Fruit fly (Drosophila melanogaster) whole organism, embryonic: ENCODE results near the gene CG34298.

Experiments
- B-H1 ChIP-seq: fragments of 200-800 bp; sonication (Bioruptor generic); IDR thresholded peaks from 3 replicates; pipeline ENCODE4 v1.3.6; 2022; ENCODE audit warnings: missing biosample characterization, missing genetic modification characterization
- C15 ChIP-seq: fragments of 200-800 bp; sonication (Bioruptor generic); IDR thresholded peaks from 3 replicates; pipeline ENCODE4 v1.3.6; 2022; ENCODE audit warnings: missing biosample characterization, missing genetic modification characterization
- CG10147 ChIP-seq: fragments of 200-800 bp; sonication (Bioruptor generic); optimal IDR thresholded peaks from 2 replicates; lab custom pipeline; 2019; ENCODE audit warnings: missing biosample characterization, mild to moderate bottlenecking, missing genetic modification characterization, moderate library complexity
- CG10267 ChIP-seq: fragments of 200-800 bp; sonication (Bioruptor generic); optimal IDR thresholded peaks from 2 replicates; lab custom pipeline; 2018; ENCODE audit warnings: missing biosample characterization, mild to moderate bottlenecking, missing genetic modification characterization, moderate library complexity
- CG10431 ChIP-seq: fragments of 200-800 bp; sonication (Bioruptor generic); optimal IDR thresholded peaks from 3 replicates; lab custom pipeline; 2018; ENCODE audit warnings: missing biosample characterization, mild to moderate bottlenecking, missing genetic modification characterization
- CG11247 ChIP-seq: fragments of 200-800 bp; sonication (Bioruptor generic); IDR thresholded peaks from 2 replicates; pipeline ENCODE4 v1.3.6; 2022; ENCODE audit warnings: missing biosample characterization, missing genetic modification characterization
- CG13894 ChIP-seq: fragments of 200-800 bp; sonication (Bioruptor generic); optimal IDR thresholded peaks from 3 replicates; lab custom pipeline; 2018; ENCODE audit warnings: missing biosample characterization, mild to moderate bottlenecking, missing genetic modification characterization, moderate library complexity
- CG14860 ChIP-seq: fragments of 200-800 bp; sonication (Bioruptor generic); IDR thresholded peaks from 3 replicates; pipeline ENCODE4 v1.3.6; 2022; ENCODE audit warnings: missing biosample characterization, missing genetic modification characterization; ENCODE audit not compliant: partially characterized antibody
- CG15269 ChIP-seq: fragments of 200-800 bp; sonication (Bioruptor generic); optimal IDR thresholded peaks from 2 replicates; lab custom pipeline; 2018; ENCODE audit warnings: missing biosample characterization, mild to moderate bottlenecking, missing genetic modification characterization, moderate library complexity
- CG15514 ChIP-seq: fragments of 200-800 bp; sonication (Bioruptor generic); optimal IDR thresholded peaks from 3 replicates; lab custom pipeline; 2017; ENCODE audit warnings: missing biosample characterization, missing genetic modification characterization, mild to moderate bottlenecking, moderate library complexity, missing genetic modification reagents
- CG15601 ChIP-seq: fragments of 200-800 bp; sonication (Bioruptor generic); optimal IDR thresholded peaks from 3 replicates; lab custom pipeline; 2019; ENCODE audit warnings: missing biosample characterization, mild to moderate bottlenecking, missing genetic modification characterization, moderate library complexity
- CG1602 ChIP-seq: fragments of 200-800 bp; sonication (Bioruptor generic); optimal IDR thresholded peaks from 3 replicates; lab custom pipeline; 2016; ENCODE audit warnings: missing biosample characterization, missing genetic modification characterization
- CG17568 ChIP-seq: fragments of 200-800 bp; sonication (Bioruptor generic); optimal IDR thresholded peaks from 2 replicates; lab custom pipeline; 2018; ENCODE audit warnings: missing biosample characterization, mild to moderate bottlenecking, missing genetic modification characterization, moderate library complexity
- CG17802 ChIP-seq: fragments of 200-800 bp; sonication (Bioruptor generic); optimal IDR thresholded peaks from 2 replicates; lab custom pipeline; 2018; ENCODE audit warnings: missing biosample characterization, mild to moderate bottlenecking, missing genetic modification characterization, moderate library complexity
- CG18599 ChIP-seq: fragments of 200-800 bp; sonication (Bioruptor generic); optimal IDR thresholded peaks from 3 replicates; lab custom pipeline; 2017; ENCODE audit warnings: missing biosample characterization, missing genetic modification characterization, mild to moderate bottlenecking, moderate library complexity, missing genetic modification reagents
- CG2116 ChIP-seq: fragments of 200-800 bp; sonication (Bioruptor generic); optimal IDR thresholded peaks from 3 replicates; lab custom pipeline; 2018; ENCODE audit warnings: missing biosample characterization, mild to moderate bottlenecking, missing genetic modification characterization
- CG30431 ChIP-seq: fragments of 200-800 bp; sonication (Bioruptor generic); optimal IDR thresholded peaks from 2 replicates; lab custom pipeline; 2017; ENCODE audit warnings: missing biosample characterization, missing genetic modification characterization
- CG5245 ChIP-seq: fragments of 200-800 bp; sonication (Bioruptor generic); optimal IDR thresholded peaks from 3 replicates; lab custom pipeline; 2016; ENCODE audit warnings: missing biosample characterization, missing genetic modification characterization
- CG6791 ChIP-seq: fragments of 200-800 bp; sonication (Bioruptor generic); IDR thresholded peaks from 3 replicates; pipeline ENCODE4 v1.3.6; 2022; ENCODE audit warnings: missing biosample characterization, missing genetic modification characterization; ENCODE audit not compliant: partially characterized antibody
- CG8089 ChIP-seq: fragments of 200-800 bp; sonication (Bioruptor generic); optimal IDR thresholded peaks from 3 replicates; lab custom pipeline; 2016; ENCODE audit warnings: missing biosample characterization, missing genetic modification characterization
- CG9932 ChIP-seq: fragments of 200-800 bp; sonication (Bioruptor generic); IDR thresholded peaks from 2 replicates; pipeline ENCODE4 v1.3.6; 2022; ENCODE audit warnings: missing biosample characterization, missing genetic modification characterization
- CHES-1-like ChIP-seq: fragments of 200-800 bp; sonication (Bioruptor generic); optimal IDR thresholded peaks from 2 replicates; lab custom pipeline; 2016; ENCODE audit warnings: missing biosample characterization, missing genetic modification characterization
- Dip3 ChIP-seq: fragments of 200-800 bp; sonication (Bioruptor generic); optimal IDR thresholded peaks from 3 replicates; lab custom pipeline; 2016; ENCODE audit warnings: missing biosample characterization, missing genetic modification characterization
- Dp ChIP-seq: fragments of 200-800 bp; sonication (Bioruptor generic); optimal IDR thresholded peaks from 2 replicates; lab custom pipeline; 2018; ENCODE audit warnings: missing biosample characterization, mild to moderate bottlenecking, missing genetic modification characterization, moderate library complexity
- H15 ChIP-seq: fragments of 200-800 bp; sonication (Bioruptor generic); IDR thresholded peaks from 3 replicates; pipeline ENCODE4 v1.3.6; 2022; ENCODE audit warnings: missing biosample characterization, missing genetic modification characterization
- HLH3B ChIP-seq: fragments of 200-800 bp; sonication (Bioruptor generic); IDR thresholded peaks from 2 replicates; pipeline ENCODE4 v1.3.6; 2022; ENCODE audit warnings: missing biosample characterization, missing genetic modification characterization
- Hey ChIP-seq: fragments of 200-800 bp; sonication (Bioruptor generic); optimal IDR thresholded peaks from 3 replicates; lab custom pipeline; 2018; ENCODE audit warnings: missing biosample characterization, mild to moderate bottlenecking, missing genetic modification characterization
- Lhr ChIP-seq: fragments of 200-800 bp; sonication (Bioruptor generic); optimal IDR thresholded peaks from 3 replicates; lab custom pipeline; 2017; ENCODE audit warnings: mild to moderate bottlenecking, missing biosample characterization, missing genetic modification reagents, missing genetic modification characterization
- Max ChIP-seq: fragments of 200-800 bp; sonication (Bioruptor generic); optimal IDR thresholded peaks from 2 replicates; lab custom pipeline; 2016; ENCODE audit warnings: missing biosample characterization, mild to moderate bottlenecking, missing genetic modification characterization
- Myb ChIP-seq: fragments of 200-800 bp; sonication (Bioruptor generic); optimal IDR thresholded peaks from 2 replicates; lab custom pipeline; 2016; ENCODE audit warnings: missing biosample characterization, missing genetic modification characterization
- NC2β ChIP-seq: fragments of 200-800 bp; sonication (Bioruptor generic); optimal IDR thresholded peaks from 2 replicates; lab custom pipeline; 2016; ENCODE audit warnings: missing biosample characterization, missing genetic modification characterization
- Optix ChIP-seq: fragments of 200-800 bp; sonication (Bioruptor generic); IDR thresholded peaks from 3 replicates; pipeline ENCODE4 v1.3.6; 2022; ENCODE audit warnings: missing biosample characterization, missing genetic modification characterization
- Ravus ChIP-seq: fragments of 200-800 bp; sonication (Bioruptor generic); IDR thresholded peaks from 2 replicates; pipeline ENCODE4 v1.3.6; 2022; ENCODE audit warnings: missing biosample characterization, missing genetic modification characterization
- Scr ChIP-seq: fragments of 200-800 bp; sonication (Bioruptor generic); IDR thresholded peaks from 2 replicates; pipeline ENCODE4 v1.3.6; 2022; ENCODE audit warnings: missing biosample characterization, missing genetic modification characterization; ENCODE audit not compliant: partially characterized antibody
- Vsx1 ChIP-seq: fragments of 200-800 bp; sonication (Bioruptor generic); optimal IDR thresholded peaks from 2 replicates; lab custom pipeline; 2017; ENCODE audit warnings: missing biosample characterization, mild to moderate bottlenecking, missing genetic modification characterization, missing genetic modification reagents
- Xbp1 ChIP-seq: fragments of 200-800 bp; sonication (Bioruptor generic); optimal IDR thresholded peaks from 3 replicates; lab custom pipeline; 2016; ENCODE audit warnings: missing biosample characterization, mild to moderate bottlenecking, missing genetic modification characterization
- bbx ChIP-seq: fragments of 200-800 bp; sonication (Bioruptor generic); IDR thresholded peaks from 2 replicates; pipeline ENCODE4 v1.3.6; 2022; ENCODE audit warnings: missing biosample characterization, missing genetic modification characterization; ENCODE audit not compliant: partially characterized antibody
- dysf ChIP-seq: fragments of 200-800 bp; sonication (Bioruptor generic); IDR thresholded peaks from 3 replicates; pipeline ENCODE4 v1.3.6; 2022; ENCODE audit warnings: missing biosample characterization, missing genetic modification characterization
- gcm2 ChIP-seq: fragments of 200-800 bp; sonication (Bioruptor generic); optimal IDR thresholded peaks from 2 replicates; lab custom pipeline; 2016; ENCODE audit warnings: missing biosample characterization, missing genetic modification characterization
- hth ChIP-seq: fragments of >200 bp; optimal IDR thresholded peaks from 2 replicates; lab custom pipeline; 2017; ENCODE audit warnings: inconsistent platforms
- inv ChIP-seq: fragments of 200-800 bp; sonication (Bioruptor generic); IDR thresholded peaks from 2 replicates; pipeline ENCODE4 v1.3.6; 2022; ENCODE audit warnings: missing biosample characterization, missing genetic modification characterization; ENCODE audit not compliant: partially characterized antibody
- jumu ChIP-seq: fragments of 200-800 bp; sonication (Bioruptor generic); optimal IDR thresholded peaks from 3 replicates; lab custom pipeline; 2016; ENCODE audit warnings: missing biosample characterization, missing genetic modification characterization
- onecut ChIP-seq: fragments of 200-800 bp; sonication (Bioruptor generic); IDR thresholded peaks from 2 replicates; pipeline ENCODE4 v1.3.6; 2022; ENCODE audit warnings: missing biosample characterization, missing genetic modification characterization
- pum ChIP-seq: fragments of 200-800 bp; sonication (Bioruptor generic); optimal IDR thresholded peaks from 2 replicates; lab custom pipeline; 2016; ENCODE audit warnings: missing biosample characterization, missing genetic modification characterization
- ro ChIP-seq: fragments of 200-800 bp; sonication (Bioruptor generic); IDR thresholded peaks from 2 replicates; pipeline ENCODE4 v1.3.6; 2022; ENCODE audit warnings: missing biosample characterization, missing genetic modification characterization
- run ChIP-seq: fragments of 200-800 bp; sonication (Bioruptor generic); optimal IDR thresholded peaks from 3 replicates; lab custom pipeline; 2018; ENCODE audit warnings: missing biosample characterization, mild to moderate bottlenecking, missing genetic modification characterization
- schlank ChIP-seq: fragments of 200-800 bp; sonication (Bioruptor generic); optimal IDR thresholded peaks from 2 replicates; lab custom pipeline; 2018; ENCODE audit warnings: missing biosample characterization, mild to moderate bottlenecking, missing genetic modification characterization
- stc ChIP-seq: fragments of 200-800 bp; sonication (Bioruptor generic); IDR thresholded peaks from 2 replicates; pipeline ENCODE4 v1.3.6; 2022; ENCODE audit warnings: missing biosample characterization, missing genetic modification characterization
- usp ChIP-seq: fragments of >200 bp; optimal IDR thresholded peaks from 2 replicates; lab custom pipeline; 2017; ENCODE audit warnings: missing biosample characterization, missing genetic modification characterization

CG34298 gene

DNA sequence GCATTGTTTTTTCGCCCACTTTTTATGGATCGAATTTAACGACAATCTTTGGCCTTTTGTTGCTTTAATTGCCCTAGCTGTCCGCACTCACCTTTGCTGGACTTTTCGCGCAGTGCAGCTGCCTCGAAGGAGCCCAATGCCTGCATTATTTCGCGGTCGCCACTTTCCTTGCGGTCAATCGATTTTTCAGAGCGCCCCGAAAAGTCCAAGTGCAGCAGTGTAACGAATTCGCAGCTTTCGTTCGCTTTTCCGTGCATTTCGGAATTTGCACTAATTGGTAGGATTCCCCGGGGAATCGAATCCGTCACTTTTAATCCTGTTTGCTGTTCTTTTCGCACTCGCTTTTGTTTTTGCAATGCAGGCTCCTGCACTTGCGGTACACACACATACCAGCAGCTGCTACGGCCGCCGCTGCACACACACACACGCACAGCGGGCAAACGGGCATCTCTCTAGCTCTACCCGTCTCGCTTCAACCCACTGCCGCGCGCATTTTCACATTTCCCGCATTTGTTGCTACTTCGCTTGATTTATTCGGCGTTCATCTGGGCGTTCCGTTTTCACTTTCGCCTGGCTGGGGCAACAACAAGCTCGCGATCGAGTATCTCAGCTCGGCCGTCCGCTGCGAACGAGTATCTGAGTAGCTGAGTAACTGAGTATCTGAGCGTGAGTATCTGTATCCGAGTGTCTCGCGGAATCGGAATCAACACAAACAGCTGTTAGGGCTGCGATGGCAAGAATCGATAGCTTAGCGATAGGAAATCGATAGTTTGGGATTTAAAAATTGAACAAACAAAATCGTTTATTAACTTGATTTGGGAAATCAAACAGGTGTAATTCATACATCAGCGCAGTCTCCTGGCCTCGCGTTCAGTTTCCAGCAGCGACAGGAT, 22.2 kb downstream of the CG34298 start, which contains the start of gene Mgat2:
Gene Mgat2 (minus strand): TSS at position 663 of the 893 bp plus-strand sequence.
- TF ChIP-seq CG9932 (GFP tag; lab: Robert Waterston, UW) (peak; percentile 23; the same call in 1 of the 2 replicates), schlank (no peak), CG10267 (tag; lab: Kevin White, UChicago) (peak; percentile 44), stc (GFP tag; lab: Robert Waterston, UW) (no peak), Max (peak; percentile 3), Dip3 (no peak), Vsx1 (GFP tag; lab: Kevin White, UChicago) (no peak), Lhr (GFP tag; lab: Kevin White, UChicago) (no peak), HLH3B (GFP tag; lab: Robert Waterston, UW) (no peak), CG1602 (GFP tag; lab: Kevin White, UChicago) (no peak), CG17802 (tag; lab: Kevin White, UChicago) (no peak), CG15269 (tag; lab: Kevin White, UChicago) (no peak), Dp (peak; percentile 79), CHES-1-like (GFP tag; lab: Kevin White, UChicago) (peak; percentile 44), onecut (GFP tag; lab: Robert Waterston, UW) (peak; percentile 94), CG10147 (GFP tag; lab: Kevin White, UChicago) (peak; percentile 44), pum (no peak), dysf (GFP tag; lab: Robert Waterston, UW) (no peak), Xbp1 (no peak), CG30431 (GFP tag; lab: Kevin White, UChicago) (no peak), CG17568 (GFP tag; lab: Kevin White, UChicago) (no peak), CG15514 (GFP tag; lab: Kevin White, UChicago) (no peak), Myb (no peak), B-H1 (GFP tag; lab: Robert Waterston, UW) (no peak), ro (no peak), CG2116 (GFP tag; lab: Kevin White, UChicago) (no peak), Optix (GFP tag; lab: Robert Waterston, UW) (peak; percentile 30; the same call in 1 of the 3 replicates), usp (GFP tag; lab: Kevin White, UChicago) (no peak), CG14860 (GFP tag; lab: Robert Waterston, UW) (peak; percentile 71), inv (GFP tag; lab: Robert Waterston, UW) (peak; percentile 74), hth (lab: Kevin White, UChicago) (no peak), gcm2 (GFP tag; lab: Kevin White, UChicago) (peak; percentile 32), CG6791 (GFP tag; lab: Robert Waterston, UW) (peak; percentile 86), CG18599 (no peak), CG11247 (GFP tag; lab: Robert Waterston, UW) (no peak), CG13894 (tag; lab: Kevin White, UChicago) (peak; percentile 48), CG8089 (GFP tag; lab: Kevin White, UChicago) (no peak), bbx (GFP tag; lab: Robert Waterston, UW) (peak; percentile 86), C15 (GFP tag; lab: Robert Waterston, UW) (no peak), Scr (GFP tag; lab: Robert Waterston, UW) (peak; percentile 91), CG15601 (peak; percentile 71), NC2β (GFP tag; lab: Kevin White, UChicago) (peak; percentile 41), Ravus (GFP tag; lab: Robert Waterston, UW) (no peak), Hey (tag; lab: Kevin White, UChicago) (no peak), CG5245 (GFP tag; lab: Kevin White, UChicago) (no peak), jumu (GFP tag; lab: Kevin White, UChicago) (no peak), CG10431 (peak; percentile 77), run (tag; lab: Kevin White, UChicago) (no peak), H15 (GFP tag; lab: Robert Waterston, UW) (no peak)
